Fruit fly (Drosophila melanogaster) whole organism, prepupa: ENCODE measurements around the gene CG2698.

Experiments
- Blimp-1 ChIP-seq: fragments of 200-800 bp; sonication (Bioruptor generic); optimal IDR thresholded peaks from 3 replicates; lab custom pipeline; 2017; ENCODE audit warnings: missing biosample characterization, missing genetic modification characterization, mild to moderate bottlenecking, moderate library complexity, missing genetic modification reagents
- CG10669 ChIP-seq: fragments of 200-800 bp; sonication (Bioruptor generic); optimal IDR thresholded peaks from 3 replicates; lab custom pipeline; 2018; ENCODE audit warnings: missing biosample characterization, mild to moderate bottlenecking, missing genetic modification characterization, moderate library complexity
- CG11294 ChIP-seq: fragments of 200-800 bp; sonication (Bioruptor generic); IDR thresholded peaks from 2 replicates; pipeline ENCODE4 v1.3.6; 2022; ENCODE audit warnings: missing biosample characterization, missing genetic modification characterization
- CG11762 ChIP-seq: fragments of 200-800 bp; sonication (Bioruptor generic); optimal IDR thresholded peaks from 3 replicates; lab custom pipeline; 2016; ENCODE audit warnings: missing biosample characterization, missing genetic modification characterization; ENCODE audit not compliant: insufficient read depth
- CG11902 ChIP-seq: fragments of 200-800 bp; sonication (Bioruptor generic); optimal IDR thresholded peaks from 3 replicates; lab custom pipeline; 2016; ENCODE audit warnings: missing biosample characterization, missing genetic modification characterization
- CG15336 ChIP-seq: fragments of 200-800 bp; sonication (Bioruptor generic); IDR thresholded peaks from 2 replicates; pipeline ENCODE4 v1.3.6; 2022; ENCODE audit warnings: missing biosample characterization, missing genetic modification characterization
- CG1621 ChIP-seq: fragments of 200-800 bp; sonication (Bioruptor generic); optimal IDR thresholded peaks from 3 replicates; lab custom pipeline; 2018; ENCODE audit warnings: missing biosample characterization, mild to moderate bottlenecking, missing genetic modification characterization
- CG16779 ChIP-seq: fragments of 200-800 bp; sonication (Bioruptor generic); optimal IDR thresholded peaks from 3 replicates; lab custom pipeline; 2017; ENCODE audit warnings: missing biosample characterization, mild to moderate bottlenecking, missing genetic modification characterization
- CG3032 ChIP-seq: fragments of 200-800 bp; optimal IDR thresholded peaks from 2 replicates; lab custom pipeline; 2019; ENCODE audit warnings: missing biosample characterization, mild to moderate bottlenecking, missing genetic modification characterization, moderate library complexity
- CG32006 ChIP-seq: fragments of 200-800 bp; sonication (Bioruptor generic); optimal IDR thresholded peaks from 3 replicates; lab custom pipeline; 2017; ENCODE audit warnings: missing biosample characterization, mild to moderate bottlenecking, missing genetic modification characterization
- CG34406 ChIP-seq: fragments of 200-800 bp; sonication (Bioruptor generic); optimal IDR thresholded peaks from 3 replicates; lab custom pipeline; 2016; ENCODE audit warnings: missing biosample characterization, missing genetic modification characterization
- CG3919 ChIP-seq: fragments of 200-800 bp; sonication (Bioruptor generic); optimal IDR thresholded peaks from 3 replicates; lab custom pipeline; 2016; ENCODE audit warnings: missing biosample characterization, missing genetic modification characterization
- CG4318 ChIP-seq: fragments of 200-800 bp; sonication (Bioruptor generic); optimal IDR thresholded peaks from 3 replicates; lab custom pipeline; 2017; ENCODE audit warnings: missing biosample characterization, mild to moderate bottlenecking, missing genetic modification characterization
- CG6163 ChIP-seq: fragments of 200-800 bp; sonication (Bioruptor generic); IDR thresholded peaks from 3 replicates; pipeline ENCODE4 v1.3.6; 2022; ENCODE audit warnings: missing biosample characterization, missing genetic modification characterization
- CG6276 ChIP-seq: fragments of 200-800 bp; sonication (Bioruptor generic); optimal IDR thresholded peaks from 2 replicates; lab custom pipeline; 2017; ENCODE audit warnings: missing biosample characterization, mild to moderate bottlenecking, missing genetic modification characterization
- CG6808 ChIP-seq: fragments of 200-800 bp; sonication (Bioruptor generic); optimal IDR thresholded peaks from 3 replicates; lab custom pipeline; 2017; ENCODE audit warnings: missing biosample characterization, missing genetic modification characterization, mild to moderate bottlenecking, moderate library complexity, missing genetic modification reagents
- CG6854 ChIP-seq: fragments of 200-800 bp; sonication (Bioruptor generic); optimal IDR thresholded peaks from 2 replicates; lab custom pipeline; 2017; ENCODE audit warnings: missing biosample characterization, mild to moderate bottlenecking, missing genetic modification characterization
- CG7368 ChIP-seq: fragments of 200-800 bp; sonication (Bioruptor generic); optimal IDR thresholded peaks from 3 replicates; lab custom pipeline; 2016; ENCODE audit warnings: missing biosample characterization, missing genetic modification characterization
- CG8319 ChIP-seq: fragments of 200-800 bp; sonication (Bioruptor generic); optimal IDR thresholded peaks from 3 replicates; lab custom pipeline; 2016; ENCODE audit warnings: missing biosample characterization, missing genetic modification characterization
- CG8632 ChIP-seq: fragments of 200-800 bp; sonication (Bioruptor generic); optimal IDR thresholded peaks from 3 replicates; lab custom pipeline; 2016; ENCODE audit warnings: missing biosample characterization, missing genetic modification characterization
- CG9139 ChIP-seq: fragments of 200-800 bp; sonication (Bioruptor generic); optimal IDR thresholded peaks from 3 replicates; lab custom pipeline; 2017; ENCODE audit warnings: missing biosample characterization, mild to moderate bottlenecking, missing genetic modification characterization
- Eip78C ChIP-seq: fragments of 200-800 bp; sonication (Bioruptor generic); peaks from one replicate; lab custom pipeline; 2016; ENCODE audit warnings: missing biosample characterization, missing genetic modification characterization
- Ets96B ChIP-seq: fragments of 200-800 bp; optimal IDR thresholded peaks from 2 replicates; lab custom pipeline; 2019; ENCODE audit warnings: missing biosample characterization, mild to moderate bottlenecking, missing genetic modification characterization, moderate library complexity
- Hr4 ChIP-seq: fragments of 200-800 bp; sonication (Bioruptor generic); optimal IDR thresholded peaks from 3 replicates; lab custom pipeline; 2016; ENCODE audit warnings: missing biosample characterization, missing genetic modification characterization
- Met ChIP-seq: fragments of 200-800 bp; sonication (Bioruptor generic); optimal IDR thresholded peaks from 3 replicates; lab custom pipeline; 2016; ENCODE audit warnings: missing biosample characterization, missing genetic modification characterization
- Smox ChIP-seq: fragments of 200-800 bp; sonication (Bioruptor generic); optimal IDR thresholded peaks from 3 replicates; lab custom pipeline; 2016; ENCODE audit warnings: missing biosample characterization, missing genetic modification characterization
- Sox102F ChIP-seq: fragments of 200-800 bp; sonication (Bioruptor generic); optimal IDR thresholded peaks from 2 replicates; lab custom pipeline; 2016; ENCODE audit warnings: missing biosample characterization, mild to moderate bottlenecking, missing genetic modification characterization
- Sox14 ChIP-seq: fragments of 200-800 bp; sonication (Bioruptor generic); optimal IDR thresholded peaks from 3 replicates; lab custom pipeline; 2016; ENCODE audit warnings: missing biosample characterization, missing genetic modification characterization
- Sox15 ChIP-seq: fragments of 200-800 bp; sonication (Bioruptor generic); optimal IDR thresholded peaks from 3 replicates; lab custom pipeline; 2016; ENCODE audit warnings: missing biosample characterization, missing genetic modification characterization
- achi ChIP-seq: fragments of 200-800 bp; sonication (Bioruptor generic); optimal IDR thresholded peaks from 3 replicates; lab custom pipeline; 2016; ENCODE audit warnings: missing biosample characterization, missing genetic modification characterization
- acj6 ChIP-seq: fragments of 200-800 bp; sonication (Bioruptor generic); optimal IDR thresholded peaks from 3 replicates; lab custom pipeline; 2016; ENCODE audit warnings: missing biosample characterization, missing genetic modification characterization
- cyc ChIP-seq: fragments of 200-800 bp; sonication (Bioruptor generic); optimal IDR thresholded peaks from 3 replicates; lab custom pipeline; 2016; ENCODE audit warnings: missing biosample characterization, missing genetic modification characterization
- dac ChIP-seq: fragments of 200-800 bp; sonication (Bioruptor generic); optimal IDR thresholded peaks from 2 replicates; lab custom pipeline; 2017; ENCODE audit warnings: missing biosample characterization, mild to moderate bottlenecking, missing genetic modification characterization
- dsx ChIP-seq: fragments of 200-800 bp; optimal IDR thresholded peaks from 3 replicates; lab custom pipeline; 2019; ENCODE audit warnings: missing biosample characterization, mild to moderate bottlenecking, missing genetic modification characterization, moderate library complexity; ENCODE audit not compliant: poor library complexity, severe bottlenecking
- eg ChIP-seq: fragments of 200-800 bp; sonication (Bioruptor generic); IDR thresholded peaks from 3 replicates; pipeline ENCODE4 v1.3.6; 2022; ENCODE audit warnings: missing biosample characterization, missing genetic modification characterization
- esn ChIP-seq: fragments of 200-800 bp; sonication (Bioruptor generic); optimal IDR thresholded peaks from 2 replicates; lab custom pipeline; 2016; ENCODE audit warnings: missing biosample characterization, mild to moderate bottlenecking, missing genetic modification characterization, moderate library complexity
- fd59A ChIP-seq: fragments of 200-800 bp; sonication (Bioruptor generic); optimal IDR thresholded peaks from 2 replicates; lab custom pipeline; 2017; ENCODE audit warnings: missing biosample characterization, mild to moderate bottlenecking, missing genetic modification characterization, missing genetic modification reagents
- fd85E ChIP-seq: fragments of 200-800 bp; sonication (Bioruptor generic); optimal IDR thresholded peaks from 3 replicates; lab custom pipeline; 2016; ENCODE audit warnings: missing biosample characterization, missing genetic modification characterization
- fkh ChIP-seq: fragments of 200-800 bp; sonication (Bioruptor generic); optimal IDR thresholded peaks from 3 replicates; lab custom pipeline; 2017; ENCODE audit warnings: missing biosample characterization, mild to moderate bottlenecking, missing genetic modification characterization, moderate library complexity
- lz ChIP-seq: fragments of 200-800 bp; sonication (Bioruptor generic); optimal IDR thresholded peaks from 3 replicates; lab custom pipeline; 2016; ENCODE audit warnings: missing biosample characterization, missing genetic modification characterization
- net ChIP-seq: fragments of 200-800 bp; sonication (Bioruptor generic); optimal IDR thresholded peaks from 3 replicates; lab custom pipeline; 2016; ENCODE audit warnings: missing biosample characterization, missing genetic modification characterization
- pdm3 ChIP-seq: fragments of 200-800 bp; sonication (Bioruptor generic); optimal IDR thresholded peaks from 3 replicates; lab custom pipeline; 2016; ENCODE audit warnings: missing biosample characterization, missing genetic modification characterization
- salr ChIP-seq, 2 experiments: fragments of 200-800 bp; sonication (Bioruptor generic); optimal IDR thresholded peaks; 3 replicates each; lab custom pipeline; 2016 to 2018; ENCODE audit warnings: missing biosample characterization in 2 of 2, missing genetic modification characterization in 2 of 2, mild to moderate bottlenecking in 1 of 2
- ss ChIP-seq, 2 experiments: fragments of 200-800 bp; sonication (Bioruptor generic); optimal IDR thresholded peaks; 2 replicates in 1 of 2; 3 replicates in 1 of 2; lab custom pipeline; 2017 to 2018; ENCODE audit warnings: mild to moderate bottlenecking in 2 of 2, missing biosample characterization in 2 of 2, missing genetic modification characterization in 2 of 2, moderate library complexity in 1 of 2
- svp ChIP-seq: fragments of 200-800 bp; sonication (Bioruptor generic); peaks from one replicate; lab custom pipeline; 2016; ENCODE audit warnings: missing biosample characterization, missing genetic modification characterization
- topi ChIP-seq: fragments of 200-800 bp; sonication (Bioruptor generic); optimal IDR thresholded peaks from 3 replicates; lab custom pipeline; 2016; ENCODE audit warnings: missing biosample characterization, missing genetic modification characterization

The CG2698 gene

dm6 chr3R:8027203-8027688, 25.9 kb downstream of the CG2698 start (continued):
- peak; percentile 88 for TF ChIP-seq CG15336 (GFP tag; lab: Robert Waterston, UW)
- peak; percentile 25 for TF ChIP-seq cyc (GFP tag; lab: Kevin White, UChicago)
- TF ChIP-seq CG1621 (tag; lab: Kevin White, UChicago) = peak; percentile 44
- peak; percentile 50 for TF ChIP-seq fd59A (GFP tag; lab: Kevin White, UChicago)
- peak; percentile 75 for TF ChIP-seq CG6808 (GFP tag; lab: Kevin White, UChicago)
- peak; percentile 78 for TF ChIP-seq Sox15 (GFP tag; lab: Kevin White, UChicago)
- TF ChIP-seq pdm3 (GFP tag; lab: Kevin White, UChicago) = peak; percentile 76
- TF ChIP-seq CG6854 (GFP tag; lab: Kevin White, UChicago) = peak; percentile 74
- TF ChIP-seq net = peak; percentile 87
- TF ChIP-seq dsx = peak; percentile 85
- peak; percentile 89 for TF ChIP-seq CG6276
- TF ChIP-seq acj6 = peak; percentile 85
- TF ChIP-seq CG34406 (GFP tag; lab: Kevin White, UChicago) = peak; percentile 92
- TF ChIP-seq CG11902 (GFP tag; lab: Kevin White, UChicago) = peak; percentile 55
- peak; percentile 52; the same call in 1 of the 2 replicates for TF ChIP-seq CG11294 (GFP tag; lab: Robert Waterston, UW)
- TF ChIP-seq, all 60 proteins: peak for 55

DNA sequence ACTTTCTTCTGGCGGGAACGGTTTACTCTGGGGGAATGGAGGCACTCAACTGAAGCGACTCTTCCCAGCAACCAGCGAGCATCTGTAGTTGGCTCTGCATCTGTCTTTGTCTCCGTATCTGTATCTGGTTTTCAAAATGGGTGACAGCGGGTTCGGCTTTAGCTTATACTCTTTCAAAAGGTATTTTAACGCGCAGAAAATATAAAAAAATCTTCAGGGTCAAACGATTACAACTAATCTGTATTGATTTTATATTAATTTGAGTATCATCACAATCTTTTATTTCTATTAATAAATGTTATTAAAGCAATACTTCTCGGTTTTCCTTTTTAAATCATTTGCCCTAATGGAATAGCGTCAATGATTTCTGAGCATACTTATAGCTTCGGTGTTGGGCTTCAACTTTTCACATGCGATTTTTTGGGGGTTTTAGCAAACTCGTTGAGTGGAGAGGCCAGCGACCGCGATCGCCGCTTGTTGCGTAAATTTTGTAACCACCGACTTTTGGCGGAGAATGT, 28.2 kb downstream of the CG2698 start, which contains the start of gene ImpE3:
ImpE3 (minus strand) TSS at position 51 of the 518 bp plus-strand sequence.
- TF ChIP-seq CG4318 (GFP tag; lab: Kevin White, UChicago) (peak; percentile 3), CG3032 (tag; lab: Kevin White, UChicago) (peak; percentile 26), CG7368 (GFP tag; lab: Kevin White, UChicago) (peak; percentile 23), CG6163 (GFP tag; lab: Robert Waterston, UW) (0 out of 3 replicates have a peak, but pooled peaks have one; percentile 9), fd85E (GFP tag; lab: Kevin White, UChicago) (peak; percentile 27), salr (GFP tag; optimal IDR thresholded peaks at IDR 0.05; lab: Kevin White, UChicago) (no peak), dac (GFP tag; lab: Kevin White, UChicago) (no peak), Eip78C (peak; percentile 87), CG11762 (GFP tag; lab: Kevin White, UChicago) (peak; percentile 33), CG8632 (GFP tag; lab: Kevin White, UChicago) (peak; percentile 68), esn (GFP tag; lab: Kevin White, UChicago) (peak; percentile 84), dsx (peak; percentile 16), Blimp-1 (GFP tag; lab: Kevin White, UChicago) (no peak), pdm3 (GFP tag; lab: Kevin White, UChicago) (peak; percentile 58), CG6854 (GFP tag; lab: Kevin White, UChicago) (peak; percentile 31), cyc (GFP tag; lab: Kevin White, UChicago) (peak; percentile 54), CG16779 (no peak), Ets96B (tag; lab: Kevin White, UChicago) (peak; percentile 13), CG9139 (GFP tag; lab: Kevin White, UChicago) (no peak), achi (GFP tag; lab: Kevin White, UChicago) (peak; percentile 53), CG6276 (peak; percentile 55), CG3919 (GFP tag; lab: Kevin White, UChicago) (peak; percentile 57), eg (GFP tag; lab: Robert Waterston, UW) (no peak), CG32006 (GFP tag; lab: Kevin White, UChicago) (peak; percentile 70), Smox (GFP tag; lab: Kevin White, UChicago) (peak; percentile 80), Met (GFP tag; lab: Kevin White, UChicago) (peak; percentile 82), Hr4 (GFP tag; lab: Kevin White, UChicago) (peak; percentile 50), Sox102F (GFP tag; lab: Kevin White, UChicago) (peak; percentile 83), CG34406 (GFP tag; lab: Kevin White, UChicago) (peak; percentile 65), CG1621 (tag; lab: Kevin White, UChicago) (no peak), CG15336 (GFP tag; lab: Robert Waterston, UW) (no peak), ss (GFP tag; optimal IDR thresholded peaks at IDR 0.05; lab: Kevin White, UChicago) (peak in 1 of 2 experiments; percentile 2), lz (GFP tag; lab: Kevin White, UChicago) (peak; percentile 81), CG10669 (GFP tag; lab: Kevin White, UChicago) (peak; percentile 39), Sox14 (GFP tag; lab: Kevin White, UChicago) (peak; percentile 66), net (peak; percentile 30), CG11294 (GFP tag; lab: Robert Waterston, UW) (no peak), CG8319 (GFP tag; lab: Kevin White, UChicago) (peak; percentile 21), topi (peak; percentile 79), fd59A (GFP tag; lab: Kevin White, UChicago) (no peak), fkh (GFP tag; lab: Kevin White, UChicago) (no peak), CG11902 (GFP tag; lab: Kevin White, UChicago) (no peak), CG6808 (GFP tag; lab: Kevin White, UChicago) (peak; percentile 37), svp (peak; percentile 92)
